Fruit fly (Drosophila melanogaster): ENCODE results near the gene Rpt3.

Gene Rpt3

DNA sequence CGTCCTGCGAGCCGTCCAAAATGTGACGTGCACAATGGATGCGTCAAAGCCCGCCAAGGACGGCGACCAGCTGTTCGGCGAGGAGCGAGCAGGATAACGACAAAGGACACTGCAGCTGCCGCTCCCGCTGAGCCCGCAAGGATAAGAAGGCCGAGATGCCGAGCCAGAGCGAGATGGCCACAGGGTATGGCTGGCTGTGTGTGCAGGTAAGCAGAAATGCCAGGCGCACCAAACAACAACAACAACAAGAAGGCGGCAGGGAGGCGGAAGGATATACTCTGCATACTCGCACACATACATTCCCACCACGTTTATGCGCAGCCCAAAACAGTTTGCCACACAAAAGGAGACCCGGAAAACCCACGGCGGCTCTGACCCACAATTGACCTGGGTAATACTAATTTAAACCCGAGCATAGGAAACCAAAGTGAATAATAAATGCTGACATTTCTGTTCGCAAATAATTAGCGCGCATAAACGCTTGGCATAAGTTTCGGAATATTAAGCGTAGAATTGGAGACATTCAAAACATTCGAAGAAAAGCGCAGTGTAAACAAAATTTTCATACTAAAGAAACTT, 21.8 kb downstream of the Rpt3 start (continued):
- peak in 1 of 2 experiments; percentile 3 for TF ChIP-seq crp (GFP tag; optimal IDR thresholded peaks at IDR 0.05)
- no peak for TF ChIP-seq en (GFP tag; optimal IDR thresholded peaks at IDR 0.05)
- TF ChIP-seq sc (optimal IDR thresholded peaks at IDR 0.05), result no peak
- no peak for TF ChIP-seq sc (GFP tag; optimal IDR thresholded peaks at IDR 0.05)
- peak in 1 of 2 experiments; percentile 18 for TF ChIP-seq tll (GFP tag; optimal IDR thresholded peaks at IDR 0.05)
- TF ChIP-seq CG8944 (GFP tag; optimal IDR thresholded peaks at IDR 0.05), result no peak
- peak; percentile 10 for TF ChIP-seq CG8924 (tag; optimal IDR thresholded peaks at IDR 0.05)
- peak; percentile 17 for TF ChIP-seq Side (GFP tag; optimal IDR thresholded peaks at IDR 0.05)
- peak; percentile 24; the same call in 1 of the 2 replicates for TF ChIP-seq lmd (GFP tag; IDR thresholded peaks at IDR 0.05)
- TF ChIP-seq twi (tag; optimal IDR thresholded peaks at IDR 0.05), result peak; percentile 24
- TF ChIP-seq CG1233 (GFP tag; optimal IDR thresholded peaks at IDR 0.05), result peak; percentile 25
- peak; percentile 3 for TF ChIP-seq pb (GFP tag; optimal IDR thresholded peaks at IDR 0.05)
- peak; percentile 12 for TF ChIP-seq D19A (tag; optimal IDR thresholded peaks at IDR 0.05)
- TF ChIP-seq CG12659 (GFP tag; optimal IDR thresholded peaks at IDR 0.05), result peak; percentile 1
- TF ChIP-seq dmrt11E (tag; optimal IDR thresholded peaks at IDR 0.05), result peak; percentile 34
- peak; percentile 30 for TF ChIP-seq CG10979 (tag; optimal IDR thresholded peaks at IDR 0.05)
- TF ChIP-seq pros (GFP tag; optimal IDR thresholded peaks at IDR 0.05), result peak; percentile 71
- peak; percentile 49 for TF ChIP-seq CG9727 (GFP tag; optimal IDR thresholded peaks at IDR 0.05)
- TF ChIP-seq CG17829 (tag; optimal IDR thresholded peaks at IDR 0.05), result peak; percentile 29
- TF ChIP-seq zfh1 (GFP tag; IDR thresholded peaks at IDR 0.05), result peak; percentile 79
- TF ChIP-seq CG18599 (GFP tag; optimal IDR thresholded peaks at IDR 0.05), result peak; percentile 17
- TF ChIP-seq CG3995 (GFP tag; optimal IDR thresholded peaks at IDR 0.05), result no peak
- TF ChIP-seq CG17802 (tag; optimal IDR thresholded peaks at IDR 0.05), result no peak
- no peak for TF ChIP-seq grn (GFP tag; optimal IDR thresholded peaks at IDR 0.05)
- peak; percentile 26 for TF ChIP-seq CG17359 (tag; optimal IDR thresholded peaks at IDR 0.05)
- no peak for TF ChIP-seq pho (GFP tag; optimal IDR thresholded peaks at IDR 0.05)
- no peak for TF ChIP-seq lov (optimal IDR thresholded peaks at IDR 0.05)
- 0 out of 3 replicates have a peak, but pooled peaks have one; percentile 11 for TF ChIP-seq lov (GFP tag; IDR thresholded peaks at IDR 0.05)
- TF ChIP-seq Ptx1 (GFP tag; IDR thresholded peaks at IDR 0.05), result 0 out of 2 replicates have a peak, but pooled peaks have one; percentile 11
- no peak for TF ChIP-seq bab2 (GFP tag; optimal IDR thresholded peaks at IDR 0.05)
- TF ChIP-seq zen2 (GFP tag; IDR thresholded peaks at IDR 0.05; ENCODE audit: partially characterized antibody), result no peak
- peak; percentile 34 for TF ChIP-seq Fer1 (GFP tag; optimal IDR thresholded peaks at IDR 0.05)
- TF ChIP-seq CG2678 (tag; optimal IDR thresholded peaks at IDR 0.05), result peak; percentile 54
- TF ChIP-seq prd (optimal IDR thresholded peaks at IDR 0.05), result no peak
- TF ChIP-seq prd (GFP tag; IDR thresholded peaks at IDR 0.05), result peak; percentile 44; the same call in 1 of the 3 replicates
- TF ChIP-seq CG1832 (GFP tag; optimal IDR thresholded peaks at IDR 0.05), result peak; percentile 41
- peak; percentile 64 for TF ChIP-seq CG15479 (GFP tag; optimal IDR thresholded peaks at IDR 0.05)
- TF ChIP-seq CG16813 (GFP tag; IDR thresholded peaks at IDR 0.05; ENCODE audit: partially characterized antibody), result no peak
- TF ChIP-seq sisA (GFP tag; IDR thresholded peaks at IDR 0.05), result 0 out of 2 replicates have a peak, but pooled peaks have one; percentile 32
- no peak for TF ChIP-seq tx (GFP tag; optimal IDR thresholded peaks at IDR 0.05)
- peak; percentile 56; the same call in 1 of the 2 replicates for TF ChIP-seq CG10321 (GFP tag; IDR thresholded peaks at IDR 0.05)
- peak; percentile 19 for TF ChIP-seq CG1603 (tag; optimal IDR thresholded peaks at IDR 0.05)
- TF ChIP-seq CG10147 (GFP tag; optimal IDR thresholded peaks at IDR 0.05), result peak; percentile 12
- 0 out of 2 replicates have a peak, but pooled peaks have one; percentile 26 for TF ChIP-seq Rfx (GFP tag; IDR thresholded peaks at IDR 0.05)
- TF ChIP-seq sens (GFP tag), result peak; percentile 87
- TF ChIP-seq CG13624 (GFP tag; optimal IDR thresholded peaks at IDR 0.05), result no peak
- peak; percentile 33 for TF ChIP-seq org-1 (GFP tag; optimal IDR thresholded peaks at IDR 0.05)
- peak; percentile 68; the same call in 2 of the 3 replicates for TF ChIP-seq ci (GFP tag; IDR thresholded peaks at IDR 0.05)
- TF ChIP-seq CTCF (GFP tag; optimal IDR thresholded peaks at IDR 0.05), result no peak
- 0 out of 2 replicates have a peak, but pooled peaks have one; percentile 22 for TF ChIP-seq Drgx (GFP tag; IDR thresholded peaks at IDR 0.05)
